Fruit fly (Drosophila melanogaster): ENCODE data around the gene CCT4.

DNA sequence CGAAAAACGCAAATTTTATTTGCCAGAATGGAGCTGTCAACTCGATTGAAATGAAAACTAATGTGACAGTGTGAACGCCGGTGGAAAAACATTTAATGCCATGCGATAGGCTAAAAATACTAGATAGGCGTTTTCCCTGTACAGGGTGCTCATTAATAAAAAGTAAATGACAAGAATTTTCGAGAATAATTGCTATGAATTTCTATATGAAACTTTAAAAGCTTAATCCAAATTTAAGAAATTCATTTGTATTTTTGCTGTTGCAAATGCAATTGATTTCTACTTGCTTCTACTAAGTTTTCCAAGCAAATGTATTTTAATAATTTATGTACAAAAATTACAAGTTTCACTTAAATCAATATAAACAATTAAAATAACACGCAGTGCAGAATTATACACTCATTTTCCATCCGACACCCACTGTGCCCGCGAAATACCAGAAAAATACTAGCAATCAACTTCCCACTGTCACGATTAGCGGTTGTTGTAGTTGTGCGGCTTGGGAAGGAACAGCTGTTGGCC, 29.1 kb upstream of the CCT4 start, which contains the start of gene Pih1D1:
- TF ChIP-seq CG8478 (optimal IDR thresholded peaks at IDR 0.05) (no peak), CTCF (optimal IDR thresholded peaks at IDR 0.05) (no peak)

Measured in S2 (cell line).